Fruit fly (Drosophila melanogaster) whole organism, embryonic: ENCODE data around the gene Ankle2.

Experiments
- ATbp ChIP-seq: fragments of 200-800 bp; sonication (Bioruptor generic); optimal IDR thresholded peaks from 2 replicates; lab custom pipeline; 2017; ENCODE audit warnings: missing biosample characterization, mild to moderate bottlenecking, missing genetic modification characterization, missing genetic modification reagents
- Aef1 ChIP-seq: fragments of 200-800 bp; sonication (Bioruptor generic); IDR thresholded peaks from 3 replicates; pipeline ENCODE4 v1.3.6; 2022; ENCODE audit warnings: missing biosample characterization, missing genetic modification characterization
- Awh ChIP-seq: fragments of 200-800 bp; sonication (Bioruptor generic); IDR thresholded peaks from 2 replicates; pipeline ENCODE4, ENCODE4 v1.3.6; 2022; ENCODE audit warnings: missing biosample characterization, missing genetic modification characterization
- CG10366 ChIP-seq: fragments of 200-800 bp; sonication (Bioruptor generic); IDR thresholded peaks from 2 replicates; pipeline ENCODE4 v1.3.6; 2022; ENCODE audit warnings: missing biosample characterization, missing genetic modification characterization
- CG11695 ChIP-seq: fragments of 200-800 bp; sonication (Bioruptor generic); IDR thresholded peaks from 3 replicates; pipeline ENCODE4 v1.3.6; 2022; ENCODE audit warnings: missing biosample characterization, missing genetic modification characterization
- CG12236 ChIP-seq: fragments of 200-800 bp; sonication (Bioruptor generic); optimal IDR thresholded peaks from 2 replicates; lab custom pipeline; 2016; ENCODE audit warnings: missing biosample characterization, missing genetic modification characterization
- CG13287 ChIP-seq: fragments of 200-800 bp; sonication (Bioruptor generic); IDR thresholded peaks from 2 replicates; pipeline ENCODE4 v1.3.6; 2022; ENCODE audit warnings: missing biosample characterization, missing genetic modification characterization; ENCODE audit not compliant: partially characterized antibody
- CG15479 ChIP-seq: fragments of 200-800 bp; sonication (Bioruptor generic); optimal IDR thresholded peaks from 3 replicates; lab custom pipeline; 2019; ENCODE audit warnings: missing biosample characterization, mild to moderate bottlenecking, missing genetic modification characterization, moderate library complexity
- CG1647 ChIP-seq: fragments of 200-800 bp; sonication (Bioruptor generic); optimal IDR thresholded peaks from 3 replicates; lab custom pipeline; 2016; ENCODE audit warnings: missing biosample characterization, missing genetic modification characterization
- CG16779 ChIP-seq: fragments of 200-800 bp; sonication (Bioruptor generic); IDR thresholded peaks from 2 replicates; pipeline ENCODE4 v1.3.6; 2022; ENCODE audit warnings: missing biosample characterization, missing genetic modification characterization
- CG17186 ChIP-seq: fragments of 200-800 bp; sonication (Bioruptor generic); optimal IDR thresholded peaks from 3 replicates; lab custom pipeline; 2017; ENCODE audit warnings: missing biosample characterization, missing genetic modification reagents, missing genetic modification characterization
- CG18262 ChIP-seq: fragments of 200-800 bp; optimal IDR thresholded peaks from 3 replicates; lab custom pipeline; 2019; ENCODE audit warnings: missing biosample characterization, mild to moderate bottlenecking, missing genetic modification characterization, moderate library complexity
- CG2889 ChIP-seq: fragments of 200-800 bp; sonication (Bioruptor generic); IDR thresholded peaks from 3 replicates; pipeline ENCODE4 v1.3.6; 2022; ENCODE audit warnings: missing biosample characterization, missing genetic modification characterization
- CG30431 ChIP-seq: fragments of 200-800 bp; sonication (Bioruptor generic); optimal IDR thresholded peaks from 2 replicates; lab custom pipeline; 2017; ENCODE audit warnings: missing biosample characterization, missing genetic modification characterization
- CG3163 ChIP-seq: fragments of 200-800 bp; sonication (Bioruptor generic); optimal IDR thresholded peaks from 3 replicates; lab custom pipeline; 2016; ENCODE audit warnings: missing biosample characterization, missing genetic modification characterization
- CG34422 ChIP-seq: fragments of 200-800 bp; sonication (Bioruptor generic); IDR thresholded peaks from 3 replicates; pipeline ENCODE4 v1.3.6; 2022; ENCODE audit warnings: missing biosample characterization, missing genetic modification characterization
- CG3726 ChIP-seq: fragments of 200-800 bp; sonication (Bioruptor generic); IDR thresholded peaks from 3 replicates; pipeline ENCODE4, ENCODE4 v1.3.6; 2022; ENCODE audit warnings: missing biosample characterization, missing genetic modification characterization
- CG4282 ChIP-seq: fragments of 200-800 bp; sonication (Bioruptor generic); optimal IDR thresholded peaks from 2 replicates; lab custom pipeline; 2016; ENCODE audit warnings: missing biosample characterization, missing genetic modification characterization
- CG7987 ChIP-seq: fragments of 200-800 bp; sonication (Bioruptor generic); optimal IDR thresholded peaks from 2 replicates; lab custom pipeline; 2018; ENCODE audit warnings: missing biosample characterization, mild to moderate bottlenecking, missing genetic modification characterization, moderate library complexity
- CG8765 ChIP-seq: fragments of 200-800 bp; sonication (Bioruptor generic); IDR thresholded peaks from 2 replicates; pipeline ENCODE4 v1.3.6; 2022; ENCODE audit warnings: missing biosample characterization, missing genetic modification characterization
- CG9797 ChIP-seq: fragments of 200-800 bp; sonication (Bioruptor generic); optimal IDR thresholded peaks from 3 replicates; lab custom pipeline; 2018; ENCODE audit warnings: missing biosample characterization, mild to moderate bottlenecking, missing genetic modification characterization
- CG9876 ChIP-seq: fragments of 200-800 bp; sonication (Bioruptor generic); optimal IDR thresholded peaks from 2 replicates; lab custom pipeline; 2016; ENCODE audit warnings: missing biosample characterization, missing genetic modification characterization
- Chrac-16 ChIP-seq: fragments of 200-800 bp; sonication (Bioruptor generic); optimal IDR thresholded peaks from 3 replicates; lab custom pipeline; 2016; ENCODE audit warnings: missing biosample characterization, missing genetic modification characterization
- Dip3 ChIP-seq: fragments of 200-800 bp; sonication (Bioruptor generic); optimal IDR thresholded peaks from 3 replicates; lab custom pipeline; 2016; ENCODE audit warnings: missing biosample characterization, missing genetic modification characterization
- Ets65A ChIP-seq: fragments of 200-800 bp; sonication (Bioruptor generic); peaks from one replicate; lab custom pipeline; 2016; ENCODE audit warnings: missing biosample characterization, missing genetic modification characterization
- Ets97D ChIP-seq: fragments of 200-800 bp; sonication (Bioruptor generic); optimal IDR thresholded peaks from 3 replicates; lab custom pipeline; 2016; ENCODE audit warnings: missing biosample characterization, missing genetic modification characterization
- Fer2 ChIP-seq: fragments of 200-800 bp; sonication (Bioruptor generic); optimal IDR thresholded peaks from 2 replicates; lab custom pipeline; 2018; ENCODE audit warnings: missing biosample characterization, mild to moderate bottlenecking, missing genetic modification characterization, moderate library complexity
- HLH4C ChIP-seq: fragments of 200-800 bp; sonication (Bioruptor generic); IDR thresholded peaks from 3 replicates; pipeline ENCODE4 v1.3.6; 2022; ENCODE audit warnings: missing biosample characterization, missing genetic modification characterization; ENCODE audit not compliant: partially characterized antibody
- MBD-R2 ChIP-seq: fragments of 200-800 bp; sonication (Bioruptor generic); IDR thresholded peaks from 2 replicates; pipeline ENCODE4 v1.3.6; 2022; ENCODE audit warnings: missing biosample characterization, missing genetic modification characterization
- NC2α ChIP-seq: fragments of 200-800 bp; sonication (Bioruptor generic); optimal IDR thresholded peaks from 2 replicates; lab custom pipeline; 2016; ENCODE audit warnings: missing biosample characterization, missing genetic modification characterization
- Scr ChIP-seq: fragments of 200-800 bp; sonication (Bioruptor generic); IDR thresholded peaks from 2 replicates; pipeline ENCODE4 v1.3.6; 2022; ENCODE audit warnings: missing biosample characterization, missing genetic modification characterization; ENCODE audit not compliant: partially characterized antibody
- YL-1 ChIP-seq: fragments of 200-800 bp; sonication (Bioruptor generic); optimal IDR thresholded peaks from 3 replicates; lab custom pipeline; 2017; ENCODE audit warnings: missing biosample characterization, mild to moderate bottlenecking, missing genetic modification characterization
- bigmax ChIP-seq: fragments of 200-800 bp; sonication (Bioruptor generic); optimal IDR thresholded peaks from 2 replicates; lab custom pipeline; 2018; ENCODE audit warnings: missing biosample characterization, mild to moderate bottlenecking, missing genetic modification characterization
- dan ChIP-seq: fragments of 200-800 bp; sonication (Bioruptor generic); IDR thresholded peaks from 2 replicates; pipeline ENCODE4 v1.3.6; 2022; ENCODE audit warnings: missing biosample characterization, missing genetic modification characterization
- dati ChIP-seq: fragments of 200-800 bp; sonication (Bioruptor generic); IDR thresholded peaks from 2 replicates; pipeline ENCODE4 v1.3.6; 2022; ENCODE audit warnings: missing biosample characterization, missing genetic modification characterization
- disco-r ChIP-seq: fragments of 200-800 bp; sonication (Bioruptor generic); optimal IDR thresholded peaks from 2 replicates; lab custom pipeline; 2016; ENCODE audit warnings: missing biosample characterization, missing genetic modification characterization
- gce ChIP-seq: fragments of 200-800 bp; sonication (Bioruptor generic); IDR thresholded peaks from 3 replicates; pipeline ENCODE4 v1.3.6; 2022; ENCODE audit warnings: missing biosample characterization, missing genetic modification characterization
- gfzf ChIP-seq: fragments of 200-800 bp; sonication (Bioruptor generic); optimal IDR thresholded peaks from 2 replicates; lab custom pipeline; 2016; ENCODE audit warnings: missing biosample characterization, mild to moderate bottlenecking, missing genetic modification characterization, moderate library complexity
- gt ChIP-seq: fragments of 200-800 bp; sonication (Bioruptor generic); IDR thresholded peaks from 2 replicates; pipeline ENCODE4 v1.3.6; 2022; ENCODE audit warnings: missing biosample characterization, missing genetic modification characterization
- hkb ChIP-seq, 2 experiments: fragments of 200-800 bp in 1 of 2; fragments of >200 bp in 1 of 2; sonication (Bioruptor generic) in 1 of 2; IDR thresholded peaks in 1 of 2; optimal IDR thresholded peaks in 1 of 2; 2 replicates each; pipeline versions ENCODE4 v1.3.6 to Lab custom; 2017 to 2022; ENCODE audit warnings: missing biosample characterization in 1 of 2, missing genetic modification characterization in 1 of 2
- ind ChIP-seq: fragments of 200-800 bp; sonication (Bioruptor generic); optimal IDR thresholded peaks from 3 replicates; lab custom pipeline; 2016; ENCODE audit warnings: missing biosample characterization, missing genetic modification characterization
- lilli ChIP-seq: fragments of 200-800 bp; sonication (Bioruptor generic); optimal IDR thresholded peaks from 3 replicates; lab custom pipeline; 2016; ENCODE audit warnings: missing biosample characterization, missing genetic modification characterization
- odd ChIP-seq: fragments of 200-800 bp; sonication (Bioruptor generic); optimal IDR thresholded peaks from 2 replicates; lab custom pipeline; 2017; ENCODE audit warnings: missing biosample characterization, mild to moderate bottlenecking, missing genetic modification characterization
- pfk ChIP-seq: fragments of 200-800 bp; sonication (Bioruptor generic); optimal IDR thresholded peaks from 2 replicates; lab custom pipeline; 2018; ENCODE audit warnings: missing biosample characterization, mild to moderate bottlenecking, missing genetic modification characterization, moderate library complexity
- sr ChIP-seq: fragments of 200-800 bp; sonication (Bioruptor generic); IDR thresholded peaks from 3 replicates; pipeline ENCODE4 v1.3.6; 2022; ENCODE audit warnings: missing biosample characterization, missing genetic modification characterization
- tap ChIP-seq: fragments of 200-800 bp; optimal IDR thresholded peaks from 3 replicates; lab custom pipeline; 2019; ENCODE audit warnings: missing biosample characterization, mild to moderate bottlenecking, missing genetic modification characterization, moderate library complexity
- tgo ChIP-seq: fragments of 200-800 bp; sonication (Bioruptor generic); IDR thresholded peaks from 3 replicates; pipeline ENCODE4 v1.3.6; 2022; ENCODE audit warnings: missing biosample characterization, missing genetic modification characterization
- ttk ChIP-seq: fragments of 200-800 bp; sonication (Bioruptor generic); IDR thresholded peaks from 2 replicates; pipeline ENCODE4 v2.1.2; 2022; ENCODE audit warnings: missing biosample characterization, missing genetic modification characterization
- usp ChIP-seq: fragments of >200 bp; optimal IDR thresholded peaks from 2 replicates; lab custom pipeline; 2017; ENCODE audit warnings: missing biosample characterization, missing genetic modification characterization
- z ChIP-seq: fragments of 200-800 bp; sonication (Bioruptor generic); IDR thresholded peaks from 3 replicates; pipeline ENCODE4 v1.3.6; 2022; ENCODE audit warnings: missing biosample characterization, missing genetic modification characterization
- zfh2 ChIP-seq: fragments of 200-800 bp; sonication (Bioruptor generic); optimal IDR thresholded peaks from 2 replicates; lab custom pipeline; 2016; ENCODE audit warnings: missing biosample characterization, missing genetic modification characterization

The Ankle2 gene

dm6 chrX:17624983-17625401 is 46.0 kb upstream of the Ankle2 start (continued):
- TF ChIP-seq gfzf (no peak), sr (GFP tag; lab: Robert Waterston, UW) (peak; percentile 95), ind (GFP tag; lab: Kevin White, UChicago) (peak; percentile 85), Awh (GFP tag; lab: Robert Waterston, UW) (peak; percentile 62; the same call in 1 of the 2 replicates), CG9876 (GFP tag; lab: Kevin White, UChicago) (peak; percentile 49), lilli (GFP tag; lab: Kevin White, UChicago) (peak; percentile 87), odd (peak; percentile 88), Scr (GFP tag; lab: Robert Waterston, UW) (no peak), CG34422 (GFP tag; lab: Robert Waterston, UW) (peak; percentile 81; the same call in 2 of the 3 replicates), CG15479 (GFP tag; lab: Kevin White, UChicago) (no peak), zfh2 (GFP tag; lab: Kevin White, UChicago) (peak; percentile 82), MBD-R2 (peak; percentile 58; the same call in 1 of the 2 replicates), ttk (GFP tag; lab: Robert Waterston, UW) (peak; percentile 68), tgo (GFP tag; lab: Robert Waterston, UW) (peak; percentile 71), NC2α (peak; percentile 46), CG12236 (GFP tag; lab: Kevin White, UChicago) (peak; percentile 65), usp (GFP tag; lab: Kevin White, UChicago) (no peak), disco-r (peak; percentile 75), YL-1 (peak; percentile 58), CG18262 (tag; lab: Kevin White, UChicago) (peak; percentile 84), Chrac-16 (GFP tag; lab: Kevin White, UChicago) (peak; percentile 61), CG3163 (GFP tag; lab: Kevin White, UChicago) (peak; percentile 10), CG7987 (GFP tag; lab: Kevin White, UChicago) (peak; percentile 88), CG8765 (GFP tag; lab: Robert Waterston, UW) (peak; percentile 16; the same call in 1 of the 2 replicates), Aef1 (GFP tag; lab: Robert Waterston, UW) (peak; percentile 75), Dip3 (peak; percentile 82), ATbp (peak; percentile 79), z (GFP tag; lab: Robert Waterston, UW) (no peak), CG3726 (GFP tag; lab: Robert Waterston, UW) (peak; percentile 68; the same call in 1 of the 3 replicates), CG4282 (peak; percentile 61), CG9797 (no peak), CG13287 (GFP tag; lab: Robert Waterston, UW) (no peak), dan (GFP tag; lab: Robert Waterston, UW) (no peak), tap (tag; lab: Kevin White, UChicago) (peak; percentile 93), bigmax (GFP tag; lab: Kevin White, UChicago) (no peak), CG11695 (peak; percentile 92), Ets97D (GFP tag; lab: Kevin White, UChicago) (peak; percentile 72), CG2889 (GFP tag; lab: Robert Waterston, UW) (0 out of 3 replicates have a peak, but pooled peaks have one; percentile 52), pfk (GFP tag; lab: Kevin White, UChicago) (no peak), CG10366 (GFP tag; lab: Robert Waterston, UW) (peak; percentile 81), CG16779 (GFP tag; lab: Robert Waterston, UW) (no peak; the same call in 1 of the 2 replicates), dati (0 out of 2 replicates have a peak, but pooled peaks have one; percentile 47), CG30431 (peak; percentile 54), CG1647 (GFP tag; lab: Kevin White, UChicago) (peak; percentile 74), gt (no peak), Ets65A (GFP tag; lab: Kevin White, UChicago) (peak; percentile 97), HLH4C (GFP tag; lab: Robert Waterston, UW) (no peak), gce (GFP tag; lab: Robert Waterston, UW) (peak; percentile 51; the same call in 1 of the 3 replicates), Fer2 (tag; lab: Kevin White, UChicago) (peak; percentile 74), CG17186 (GFP tag; lab: Kevin White, UChicago) (peak; percentile 52), hkb (optimal IDR thresholded peaks at IDR 0.05; lab: Kevin White, UChicago) (no peak), hkb (GFP tag; IDR thresholded peaks at IDR 0.05; lab: Robert Waterston, UW) (peak; percentile 89)
